Worm (Caenorhabditis elegans) whole organism, young adult: Measurements from ENCODE around the gene Y42H9AR.5.
"Not testable (repeated sequence)": the region's sequence is repeated elsewhere in the genome, so short reads cannot be mapped to it uniquely, and the experiment has no call there.

Source experiments
- F33H1.4 ChIP-seq: fragments of 200-800 bp; sonication (Bioruptor generic); IDR thresholded peaks from 2 replicates; pipeline ENCODE4 v1.3.6; 2022; ENCODE audit warnings: missing genetic modification reagents, missing genetic modification characterization, missing compliant biosample characterization
- F49E8.2 ChIP-seq: sonication (generic microtip); optimal IDR thresholded peaks from 3 replicates; lab custom pipeline; 2017; ENCODE audit warnings: missing genetic modification characterization, mild to moderate bottlenecking, missing compliant biosample characterization, antibody characterized with exemption, moderate library complexity; ENCODE audit not compliant: insufficient read depth
- bed-2 ChIP-seq: fragments of 200-800 bp; sonication (Bioruptor generic); IDR thresholded peaks from 2 replicates; pipeline ENCODE4 v1.3.6; 2022; ENCODE audit warnings: missing genetic modification reagents, missing genetic modification characterization, missing compliant biosample characterization
- cebp-1 ChIP-seq, 2 experiments: fragments of 200-800 bp in 1 of 2; sonication (Bioruptor generic) in 1 of 2; sonication (generic microtip) in 1 of 2; IDR thresholded peaks in 1 of 2; optimal IDR thresholded peaks in 1 of 2; 2 replicates each; pipeline versions ENCODE4 v1.3.6 to Lab custom; 2017 to 2022; ENCODE audit warnings: missing compliant biosample characterization in 2 of 2, missing genetic modification characterization in 2 of 2, mild to moderate bottlenecking in 1 of 2, missing genetic modification reagents in 1 of 2, moderate library complexity in 1 of 2
- dox-1 ChIP-seq: fragments of 200-800 bp; sonication (Bioruptor generic); IDR thresholded peaks from 2 replicates; pipeline ENCODE4 v1.3.6; 2022; ENCODE audit warnings: missing genetic modification reagents, missing genetic modification characterization, missing compliant biosample characterization
- ekl-4 ChIP-seq: fragments of 200-800 bp; sonication (Bioruptor generic); IDR thresholded peaks from 2 replicates; pipeline ENCODE4 v1.3.6; 2022; ENCODE audit warnings: missing genetic modification reagents, missing genetic modification characterization, missing compliant biosample characterization
- hrde-1 ChIP-seq: sonication (generic microtip); optimal IDR thresholded peaks from 2 replicates; lab custom pipeline; 2016; ENCODE audit warnings: missing genetic modification characterization, mild to moderate bottlenecking, missing compliant biosample characterization, moderate library complexity, missing genotype, missing genetic modification reagents, borderline replicate concordance
- pha-4 ChIP-seq: fragments of 150-350 bp; sonication (generic microtip); optimal IDR thresholded peaks from 2 replicates; lab custom pipeline; 2014; ENCODE audit warnings: missing biosample characterization, missing genetic modification reagents, missing genetic modification characterization
- unc-130 ChIP-seq: sonication (generic microtip); optimal IDR thresholded peaks from 2 replicates; lab custom pipeline; 2016; ENCODE audit warnings: missing genetic modification reagents, missing genetic modification characterization, missing compliant biosample characterization
- xnd-1 ChIP-seq: sonication (generic microtip); optimal IDR thresholded peaks from 2 replicates; lab custom pipeline; 2016; ENCODE audit warnings: missing genotype, missing genetic modification reagents, missing genetic modification characterization, missing compliant biosample characterization
- ztf-28 ChIP-seq: fragments of 200-800 bp; sonication (Bioruptor generic); IDR thresholded peaks from 2 replicates; pipeline ENCODE4 v1.3.6; 2022; ENCODE audit warnings: missing genetic modification reagents, missing genetic modification characterization, missing compliant biosample characterization
- ztf-3 ChIP-seq: fragments of 200-800 bp; sonication (Bioruptor generic); optimal IDR thresholded peaks from 2 replicates; lab custom pipeline; 2018; ENCODE audit warnings: mild to moderate bottlenecking, missing genetic modification characterization, missing compliant biosample characterization

DNA sequence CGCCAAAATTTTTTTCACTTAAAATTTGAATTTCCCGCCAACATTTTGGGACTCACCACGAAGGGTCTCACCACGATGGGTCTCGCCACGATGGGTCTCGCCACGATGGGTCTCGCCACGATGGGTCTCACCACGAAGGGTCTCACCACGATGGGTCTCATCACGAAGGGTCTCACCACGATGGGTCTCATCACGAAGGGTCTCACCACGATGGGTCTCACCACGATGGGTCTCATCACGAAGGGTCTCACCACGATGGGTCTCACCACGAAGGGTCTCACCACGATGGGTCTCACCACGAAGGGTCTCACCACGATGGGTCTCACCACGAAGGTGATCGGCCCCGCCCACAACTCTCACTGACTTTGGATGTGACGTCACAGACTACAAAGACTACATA is 28.7 kb upstream of the Y42H9AR.5 start:
- TF ChIP-seq xnd-1 (tag; lab: Kevin White, UChicago); pha-4 (tag; lab: Kevin White, UChicago); ztf-3 (GFP tag; lab: Kevin White, UChicago); cebp-1 (GFP tag; IDR thresholded peaks at IDR 0.05; lab: Robert Waterston, UW); cebp-1 (tag; optimal IDR thresholded peaks at IDR 0.05; lab: Kevin White, UChicago); ztf-28 (GFP tag; lab: Robert Waterston, UW); ekl-4 (GFP tag; lab: Robert Waterston, UW); F49E8.2 (tag; lab: Kevin White, UChicago); hrde-1 (tag; lab: Kevin White, UChicago); bed-2 (GFP tag; lab: Robert Waterston, UW); unc-130: not testable (repeated sequence)
- TF ChIP-seq F33H1.4 (GFP tag; lab: Robert Waterston, UW), result peak; percentile 78
- TF ChIP-seq dox-1 (GFP tag; lab: Robert Waterston, UW), result peak; percentile 69; the same call in 1 of the 2 replicates
